Worm (Caenorhabditis elegans) whole organism, young adult: ENCODE measurements around the gene R04B5.7.
A peak's percentile ranks its signal among the peaks of the same experiment; 100 is the strongest.

Experiments
- B0336.3 ChIP-seq: fragments of 200-800 bp; sonication (Bioruptor generic); IDR thresholded peaks from 2 replicates; pipeline ENCODE4 v1.3.6; 2022; ENCODE audit warnings: missing genetic modification characterization, missing compliant biosample characterization
- F10E7.11 ChIP-seq: sonication (generic microtip); optimal IDR thresholded peaks from 2 replicates; lab custom pipeline; 2017; ENCODE audit warnings: mild to moderate bottlenecking, missing genetic modification characterization, moderate library complexity, missing compliant biosample characterization
- F55B11.4 ChIP-seq: sonication (generic microtip); optimal IDR thresholded peaks from 2 replicates; lab custom pipeline; 2016; ENCODE audit warnings: missing compliant biosample characterization, missing genetic modification characterization, borderline replicate concordance; ENCODE audit not compliant: insufficient read depth
- F57C9.4 ChIP-seq: sonication (generic microtip); optimal IDR thresholded peaks from 2 replicates; lab custom pipeline; 2017; ENCODE audit warnings: mild to moderate bottlenecking, missing genetic modification characterization, missing compliant biosample characterization
- Y67H2A.10 ChIP-seq: fragments of 200-800 bp; sonication (Bioruptor generic); conservative IDR thresholded peaks from 2 replicates; pipeline ENCODE4 v1.3.6; 2022; ENCODE audit warnings: missing genetic modification reagents, missing genetic modification characterization, missing compliant biosample characterization
- Y79H2A.3 ChIP-seq: fragments of 200-800 bp; sonication (Bioruptor generic); conservative IDR thresholded peaks from 2 replicates; pipeline ENCODE4 v1.3.6; 2022; ENCODE audit warnings: missing genetic modification reagents, missing genetic modification characterization, missing compliant biosample characterization
- Y95B8A.8 ChIP-seq: fragments of 200-800 bp; sonication (Bioruptor generic); IDR thresholded peaks from 2 replicates; pipeline ENCODE4 v1.3.6; 2022; ENCODE audit warnings: missing genetic modification reagents, missing genetic modification characterization, missing compliant biosample characterization
- akir-1 ChIP-seq: fragments of 200-800 bp; sonication (Bioruptor generic); optimal IDR thresholded peaks from 2 replicates; lab custom pipeline; 2018; ENCODE audit warnings: mild to moderate bottlenecking, missing genetic modification characterization, moderate library complexity, missing compliant biosample characterization
- aptf-2 ChIP-seq: fragments of 200-800 bp; sonication (Bioruptor generic); conservative IDR thresholded peaks from 2 replicates; pipeline ENCODE4 v1.3.6; 2022; ENCODE audit warnings: missing genetic modification reagents, missing genetic modification characterization, missing compliant biosample characterization
- atf-7 ChIP-seq: sonication (generic microtip); optimal IDR thresholded peaks from 2 replicates; lab custom pipeline; 2017; ENCODE audit warnings: mild to moderate bottlenecking, missing genetic modification characterization, missing compliant biosample characterization
- attf-5 ChIP-seq: fragments of 200-800 bp; sonication (Bioruptor generic); optimal IDR thresholded peaks from 2 replicates; lab custom pipeline; 2018; ENCODE audit warnings: mild to moderate bottlenecking, missing genetic modification characterization, missing compliant biosample characterization
- bed-1 ChIP-seq: fragments of 200-800 bp; sonication (Bioruptor generic); IDR thresholded peaks from 2 replicates; pipeline ENCODE4 v1.3.6; 2022; ENCODE audit warnings: missing genetic modification reagents, missing genetic modification characterization, missing compliant biosample characterization
- bed-2 ChIP-seq: fragments of 200-800 bp; sonication (Bioruptor generic); IDR thresholded peaks from 2 replicates; pipeline ENCODE4 v1.3.6; 2022; ENCODE audit warnings: missing genetic modification reagents, missing genetic modification characterization, missing compliant biosample characterization
- ccch-3 ChIP-seq: fragments of 200-800 bp; sonication (Bioruptor generic); optimal IDR thresholded peaks from 2 replicates; lab custom pipeline; 2018; ENCODE audit warnings: mild to moderate bottlenecking, missing genetic modification characterization, missing compliant biosample characterization
- cebp-2 ChIP-seq: fragments of 200-800 bp; sonication (Bioruptor generic); IDR thresholded peaks from 2 replicates; pipeline ENCODE4 v1.3.6; 2022; ENCODE audit warnings: missing genetic modification characterization, missing compliant biosample characterization
- ceh-27 ChIP-seq: fragments of 200-800 bp; sonication (Bioruptor generic); optimal IDR thresholded peaks from 2 replicates; lab custom pipeline; 2018; ENCODE audit warnings: mild to moderate bottlenecking, missing genetic modification characterization, moderate library complexity, missing compliant biosample characterization
- ceh-79 ChIP-seq: sonication (generic microtip); optimal IDR thresholded peaks from 2 replicates; lab custom pipeline; 2017; ENCODE audit warnings: mild to moderate bottlenecking, missing genetic modification characterization, missing compliant biosample characterization
- chd-7 ChIP-seq: sonication (generic microtip); optimal IDR thresholded peaks from 2 replicates; lab custom pipeline; 2016; ENCODE audit warnings: mild to moderate bottlenecking, missing genetic modification characterization, moderate library complexity, missing compliant biosample characterization
- dox-1 ChIP-seq: fragments of 200-800 bp; sonication (Bioruptor generic); IDR thresholded peaks from 2 replicates; pipeline ENCODE4 v1.3.6; 2022; ENCODE audit warnings: missing genetic modification reagents, missing genetic modification characterization, missing compliant biosample characterization
- dpff-1 ChIP-seq: sonication (generic microtip); optimal IDR thresholded peaks from 2 replicates; lab custom pipeline; 2017; ENCODE audit warnings: mild to moderate bottlenecking, missing genetic modification characterization, missing compliant biosample characterization
- egl-44 ChIP-seq: fragments of 200-800 bp; sonication (Bioruptor generic); IDR thresholded peaks from 2 replicates; pipeline ENCODE4 v1.3.6; 2022; ENCODE audit warnings: missing genetic modification reagents, missing genetic modification characterization, missing compliant biosample characterization
- gei-17 ChIP-seq: fragments of 200-800 bp; sonication (Bioruptor generic); optimal IDR thresholded peaks from 2 replicates; lab custom pipeline; 2018; ENCODE audit warnings: mild to moderate bottlenecking, missing genetic modification characterization, missing compliant biosample characterization
- him-1 ChIP-seq: sonication (generic microtip); optimal IDR thresholded peaks from 2 replicates; lab custom pipeline; 2016; ENCODE audit warnings: missing genotype, missing genetic modification reagents, missing genetic modification characterization, missing compliant biosample characterization
- hmg-20 ChIP-seq: fragments of 200-800 bp; sonication (Bioruptor generic); IDR thresholded peaks from 2 replicates; pipeline ENCODE4 v1.3.6; 2022; ENCODE audit warnings: missing genetic modification reagents, missing genetic modification characterization, missing compliant biosample characterization
- hsf-1 ChIP-seq: fragments of 200-800 bp; sonication (Bioruptor generic); IDR thresholded peaks from 2 replicates; pipeline ENCODE4 v1.3.6; 2022; ENCODE audit warnings: missing genetic modification reagents, missing genetic modification characterization, missing compliant biosample characterization
- lag-1 ChIP-seq: fragments of 200-800 bp; sonication (Bioruptor generic); IDR thresholded peaks from 2 replicates; pipeline ENCODE4 v1.3.6; 2022; ENCODE audit warnings: missing genetic modification reagents, missing genetic modification characterization, missing compliant biosample characterization
- let-526 ChIP-seq: fragments of 200-800 bp; sonication (Bioruptor generic); IDR thresholded peaks from 2 replicates; pipeline ENCODE4 v1.3.6; 2022; ENCODE audit warnings: missing genetic modification reagents, missing genetic modification characterization, missing compliant biosample characterization
- lin-35 ChIP-seq, 3 experiments: fragments of 150-350 bp in 2 of 3; sonication (generic microtip) in 1 of 3; optimal IDR thresholded peaks; 2 replicates each; lab custom pipeline; 2014 to 2018; ENCODE audit warnings: missing biosample characterization in 3 of 3, missing genetic modification characterization in 3 of 3, missing genetic modification reagents in 3 of 3
- mcd-1 ChIP-seq: fragments of 200-800 bp; sonication (Bioruptor generic); IDR thresholded peaks from 2 replicates; pipeline ENCODE4 v1.3.6; 2022; ENCODE audit warnings: missing genetic modification reagents, missing genetic modification characterization, missing compliant biosample characterization
- mxl-1 ChIP-seq: sonication (generic microtip); optimal IDR thresholded peaks from 2 replicates; lab custom pipeline; 2016; ENCODE audit warnings: missing genetic modification characterization, missing compliant biosample characterization
- nhr-80 ChIP-seq: sonication (generic microtip); optimal IDR thresholded peaks from 2 replicates; lab custom pipeline; 2016; ENCODE audit warnings: missing genetic modification characterization, missing compliant biosample characterization
- nhr-90 ChIP-seq: sonication (generic microtip); optimal IDR thresholded peaks from 2 replicates; lab custom pipeline; 2016; ENCODE audit warnings: missing genotype, mild to moderate bottlenecking, missing genetic modification characterization, missing compliant biosample characterization
- pbrm-1 ChIP-seq: fragments of 200-800 bp; sonication (Bioruptor generic); IDR thresholded peaks from 2 replicates; pipeline ENCODE4 v1.3.6; 2022; ENCODE audit warnings: missing genetic modification reagents, missing genetic modification characterization, missing compliant biosample characterization
- pha-4 ChIP-seq: fragments of 150-350 bp; sonication (generic microtip); optimal IDR thresholded peaks from 2 replicates; lab custom pipeline; 2014; ENCODE audit warnings: missing biosample characterization, missing genetic modification reagents, missing genetic modification characterization
- rcor-1 ChIP-seq: fragments of 200-800 bp; sonication (Bioruptor generic); IDR thresholded peaks from 2 replicates; pipeline ENCODE4 v1.3.6; 2022; ENCODE audit warnings: missing genetic modification reagents, missing genetic modification characterization, missing compliant biosample characterization
- rec-8 ChIP-seq, 2 experiments: sonication (generic microtip); optimal IDR thresholded peaks; 2 replicates each; lab custom pipeline; 2016; ENCODE audit warnings: mild to moderate bottlenecking in 2 of 2, missing genetic modification characterization in 2 of 2, missing genetic modification reagents in 2 of 2, missing genotype in 2 of 2, missing biosample characterization in 1 of 2, missing compliant biosample characterization in 1 of 2, moderate library complexity in 1 of 2
- repo-1 ChIP-seq: sonication (generic microtip); optimal IDR thresholded peaks from 2 replicates; lab custom pipeline; 2017; ENCODE audit warnings: mild to moderate bottlenecking, missing genetic modification characterization, missing compliant biosample characterization
- rpc-1 ChIP-seq, 2 experiments: fragments of 150-350 bp in 1 of 2; sonication (generic microtip) in 1 of 2; optimal IDR thresholded peaks; 2 replicates each; lab custom pipeline; 2014 to 2018; ENCODE audit warnings: missing biosample characterization in 1 of 2, missing genetic modification characterization in 1 of 2, missing genetic modification reagents in 1 of 2, missing genotype in 1 of 2
- sea-2 ChIP-seq: fragments of 200-800 bp; sonication (Bioruptor generic); IDR thresholded peaks from 2 replicates; pipeline ENCODE4 v1.3.6; 2022; ENCODE audit warnings: missing genetic modification characterization, missing compliant biosample characterization
- snpc-1.3 ChIP-seq: sonication (generic microtip); optimal IDR thresholded peaks from 2 replicates; lab custom pipeline; 2017; ENCODE audit warnings: missing genetic modification characterization, mild to moderate bottlenecking, missing compliant biosample characterization, antibody characterized with exemption, moderate library complexity, missing genotype, missing genetic modification reagents; ENCODE audit not compliant: insufficient read depth
- snpc-3.4 ChIP-seq: sonication (generic microtip); optimal IDR thresholded peaks from 2 replicates; lab custom pipeline; 2017; ENCODE audit warnings: missing genetic modification characterization, mild to moderate bottlenecking, missing compliant biosample characterization, antibody characterized with exemption, moderate library complexity, missing genotype, missing genetic modification reagents
- snpc-4 ChIP-seq, 5 experiments: fragments of 150-350 bp in 1 of 5; sonication (generic microtip) in 4 of 5; optimal IDR thresholded peaks; 2 replicates each; lab custom pipeline; 2014 to 2018; ENCODE audit warnings: missing genetic modification characterization in 5 of 5, missing biosample characterization in 3 of 5, antibody characterized with exemption in 2 of 5, mild to moderate bottlenecking in 2 of 5, missing compliant biosample characterization in 2 of 5, missing genotype in 2 of 5, moderate library complexity in 2 of 5, missing genetic modification reagents in 1 of 5
- tbp1 ChIP-seq: fragments of 200-800 bp; sonication (Bioruptor generic); optimal IDR thresholded peaks from 2 replicates; lab custom pipeline; 2018; ENCODE audit warnings: mild to moderate bottlenecking, missing genetic modification characterization, missing compliant biosample characterization
- tbx-9 ChIP-seq: sonication (generic microtip); optimal IDR thresholded peaks from 2 replicates; lab custom pipeline; 2016; ENCODE audit warnings: borderline replicate concordance, missing genetic modification characterization, inconsistent platforms, missing compliant biosample characterization
- unc-130 ChIP-seq: sonication (generic microtip); optimal IDR thresholded peaks from 2 replicates; lab custom pipeline; 2016; ENCODE audit warnings: missing genetic modification reagents, missing genetic modification characterization, missing compliant biosample characterization
- ztf-22 ChIP-seq: fragments of 200-800 bp; sonication (Bioruptor generic); optimal IDR thresholded peaks from 2 replicates; lab custom pipeline; 2018; ENCODE audit warnings: mild to moderate bottlenecking, missing genetic modification characterization, moderate library complexity, missing compliant biosample characterization
- ztf-25 ChIP-seq: fragments of 200-800 bp; sonication (Bioruptor generic); IDR thresholded peaks from 2 replicates; pipeline ENCODE4 v1.3.6; 2022; ENCODE audit warnings: missing genetic modification reagents, missing genetic modification characterization, missing compliant biosample characterization
- ztf-3 ChIP-seq: fragments of 200-800 bp; sonication (Bioruptor generic); optimal IDR thresholded peaks from 2 replicates; lab custom pipeline; 2018; ENCODE audit warnings: mild to moderate bottlenecking, missing genetic modification characterization, missing compliant biosample characterization

Gene R04B5.7

DNA sequence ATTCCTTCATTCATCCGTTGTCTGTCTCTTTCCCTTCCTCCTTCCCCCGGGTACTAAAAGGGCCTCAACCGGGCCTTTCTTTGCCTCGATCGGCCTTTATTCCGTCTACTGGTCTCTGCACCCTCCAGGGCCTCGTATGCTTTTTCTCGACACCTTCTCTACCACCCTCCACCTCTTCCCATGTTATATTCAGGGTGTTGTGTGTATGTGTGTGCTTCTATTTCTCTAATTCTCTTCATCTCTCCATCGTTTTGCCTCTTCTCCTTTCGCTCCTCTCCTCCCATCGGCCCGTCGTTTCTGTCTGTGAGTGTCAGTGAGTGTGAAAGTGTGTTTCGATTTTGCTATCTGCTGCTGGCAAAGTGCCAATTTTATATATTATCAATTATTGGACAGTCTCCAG lies 50.5 kb downstream of the R04B5.7 start (continued):
- TF ChIP-seq B0336.3 (GFP tag; lab: Robert Waterston, UW): peak; percentile 69
- no peak for TF ChIP-seq Y79H2A.3 (GFP tag; lab: Robert Waterston, UW)
- no peak for TF ChIP-seq cebp-2 (GFP tag; lab: Robert Waterston, UW)
- peak; percentile 46 for TF ChIP-seq chd-7 (tag; lab: Kevin White, UChicago)
- TF ChIP-seq akir-1 (GFP tag; lab: Kevin White, UChicago): no peak
- TF ChIP-seq F10E7.11 (tag; lab: Kevin White, UChicago): no peak
- no peak for TF ChIP-seq ztf-22 (GFP tag; lab: Kevin White, UChicago)
- TF ChIP-seq nhr-80 (tag; lab: Kevin White, UChicago): peak; percentile 76
- no peak for TF ChIP-seq Y95B8A.8 (GFP tag; lab: Robert Waterston, UW)
- no peak for TF ChIP-seq dpff-1 (tag; lab: Kevin White, UChicago)
- TF ChIP-seq ceh-79: no peak
- no peak for TF ChIP-seq rcor-1 (GFP tag; lab: Robert Waterston, UW)
- 0 out of 2 replicates have a peak, but pooled peaks have one; percentile 65 for TF ChIP-seq let-526
- no peak for TF ChIP-seq unc-130 (GFP tag; lab: Kevin White, UChicago)
- no peak for TF ChIP-seq him-1
- peak; percentile 62 for TF ChIP-seq pha-4 (tag; lab: Kevin White, UChicago)
- TF ChIP-seq attf-5 (GFP tag; lab: Kevin White, UChicago): peak; percentile 32
- TF ChIP-seq ztf-25 (GFP tag; lab: Robert Waterston, UW): no peak
- TF ChIP-seq snpc-4 (GFP tag; optimal IDR thresholded peaks at IDR 0.05; lab: Kevin White, UChicago): no peak
- TF ChIP-seq snpc-4 (tag; optimal IDR thresholded peaks at IDR 0.05; lab: Kevin White, UChicago): peak in 2 of 4 experiments; percentile 31 to 48
- no peak for TF ChIP-seq bed-1
- TF ChIP-seq F57C9.4: no peak
- TF ChIP-seq rec-8 (tag; optimal IDR thresholded peaks at IDR 0.05; lab: Kevin White, UChicago): no peak
- TF ChIP-seq mcd-1 (GFP tag; lab: Robert Waterston, UW): peak; percentile 59
- TF ChIP-seq bed-2: no peak
- no peak for TF ChIP-seq hsf-1
- 0 out of 2 replicates have a peak, but pooled peaks have one; percentile 36 for TF ChIP-seq pbrm-1
- peak in 1 of 3 experiments; percentile 28 for TF ChIP-seq lin-35 (GFP tag; optimal IDR thresholded peaks at IDR 0.05; lab: Kevin White, UChicago)
- 0 out of 2 replicates have a peak, but pooled peaks have one; percentile 44 for TF ChIP-seq egl-44 (GFP tag; lab: Robert Waterston, UW)
- TF ChIP-seq repo-1 (tag; lab: Kevin White, UChicago): no peak
- no peak for TF ChIP-seq ztf-3 (GFP tag; lab: Kevin White, UChicago)
- no peak for TF ChIP-seq sea-2 (GFP tag; lab: Robert Waterston, UW)
- TF ChIP-seq mxl-1: no peak
- peak; percentile 38 for TF ChIP-seq atf-7 (tag; lab: Kevin White, UChicago)
- TF ChIP-seq tbx-9 (tag; lab: Kevin White, UChicago): no peak
- TF ChIP-seq hmg-20 (GFP tag; lab: Robert Waterston, UW): no peak
- TF ChIP-seq Y67H2A.10 (GFP tag; lab: Robert Waterston, UW): no peak
- peak; percentile 33 for TF ChIP-seq tbp1
- peak; percentile 22 for TF ChIP-seq gei-17 (GFP tag; lab: Kevin White, UChicago)
- TF ChIP-seq dox-1 (GFP tag; lab: Robert Waterston, UW): peak; percentile 69
- no peak for TF ChIP-seq rpc-1 (optimal IDR thresholded peaks at IDR 0.05; lab: Kevin White, UChicago)
- TF ChIP-seq rpc-1 (tag; optimal IDR thresholded peaks at IDR 0.05; lab: Kevin White, UChicago): no peak
- no peak for TF ChIP-seq aptf-2 (GFP tag; lab: Robert Waterston, UW)
- TF ChIP-seq snpc-1.3 (tag; lab: Kevin White, UChicago): no peak
- TF ChIP-seq ccch-3 (GFP tag; lab: Kevin White, UChicago): no peak
- TF ChIP-seq F55B11.4 (tag; lab: Kevin White, UChicago): no peak
- no peak for TF ChIP-seq nhr-90 (tag; lab: Kevin White, UChicago)
- TF ChIP-seq ceh-27 (GFP tag; lab: Kevin White, UChicago): peak; percentile 48
- no peak for TF ChIP-seq snpc-3.4
- no peak for TF ChIP-seq lag-1 (GFP tag; lab: Robert Waterston, UW)
